Fruit fly (Drosophila melanogaster): Measurements from ENCODE around the gene Grl36b.

DNA sequence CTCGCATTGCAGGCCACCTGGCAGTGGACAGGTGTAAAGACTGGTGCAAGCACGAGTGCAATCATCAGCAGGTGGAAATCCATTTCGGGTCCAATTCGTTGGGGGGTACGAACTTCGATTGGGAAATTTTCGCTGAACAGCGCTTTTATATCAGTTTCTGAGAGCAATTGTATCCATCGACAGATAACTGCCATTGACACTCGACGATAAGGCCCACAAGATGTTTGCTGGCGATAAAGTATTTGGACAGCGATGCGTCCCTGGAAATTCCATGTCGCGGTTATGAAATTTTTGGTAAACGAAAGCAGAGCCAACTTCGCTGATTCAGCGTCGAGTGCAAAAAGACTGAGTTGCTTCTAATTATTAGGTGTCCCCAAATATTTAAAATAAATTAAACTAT is 33.4 kb downstream of the Grl36b start, which contains the start of gene CG15153:
- no peak for TF ChIP-seq Ets98B (GFP tag; IDR thresholded peaks at IDR 0.05)
- no peak for TF ChIP-seq CG14655 (GFP tag; optimal IDR thresholded peaks at IDR 0.05)
- TF ChIP-seq CG4496 (GFP tag; IDR thresholded peaks at IDR 0.05) = no peak
- no peak for TF ChIP-seq CG32121 (GFP tag; IDR thresholded peaks at IDR 0.05)
- no peak for TF ChIP-seq CG17806 (tag; optimal IDR thresholded peaks at IDR 0.05)

Measured in whole organism, pupa.